Worm (Caenorhabditis elegans) whole organism, L2 larva: ENCODE data around the gene nas-38.

Source experiments
- C34F6.9 ChIP-seq: fragments of 150-350 bp; optimal IDR thresholded peaks from 2 replicates; lab custom pipeline; 2014; ENCODE audit warnings: missing biosample characterization, missing genetic modification characterization
- F13H6.1 ChIP-seq: sonication (generic microtip); optimal IDR thresholded peaks from 2 replicates; lab custom pipeline; 2016; ENCODE audit warnings: missing genetic modification characterization, missing compliant biosample characterization
- R02D3.7 ChIP-seq: fragments of 150-350 bp; optimal IDR thresholded peaks from 2 replicates; lab custom pipeline; 2014; ENCODE audit warnings: missing biosample characterization, missing genetic modification characterization
- Y55F3AM.14 ChIP-seq: fragments of 200-800 bp; sonication (Bioruptor generic); optimal IDR thresholded peaks from 2 replicates; lab custom pipeline; 2018; ENCODE audit warnings: mild to moderate bottlenecking, missing genetic modification characterization, missing compliant biosample characterization
- ZK546.5 ChIP-seq: sonication (generic microtip); optimal IDR thresholded peaks from 2 replicates; lab custom pipeline; 2017; ENCODE audit warnings: missing biosample characterization, missing genetic modification characterization
- alr-1 ChIP-seq: fragments of 150-350 bp; optimal IDR thresholded peaks from 2 replicates; lab custom pipeline; 2014; ENCODE audit warnings: missing biosample characterization, missing genetic modification characterization
- aly-2 ChIP-seq: fragments of 150-350 bp; optimal IDR thresholded peaks from 2 replicates; lab custom pipeline; 2014; ENCODE audit warnings: missing biosample characterization, missing genetic modification characterization
- ama-1 ChIP-seq: fragments of 150-350 bp; optimal IDR thresholded peaks from 2 replicates; lab custom pipeline; 2018; ENCODE audit warnings: inconsistent platforms
- blmp-1 ChIP-seq: sonication (generic microtip); optimal IDR thresholded peaks from 2 replicates; lab custom pipeline; 2017; ENCODE audit warnings: missing genetic modification characterization, mild to moderate bottlenecking, missing compliant biosample characterization, antibody characterized with exemption, moderate library complexity; ENCODE audit not compliant: insufficient read depth
- ceh-16 ChIP-seq: fragments of 150-350 bp; optimal IDR thresholded peaks from 2 replicates; lab custom pipeline; 2014; ENCODE audit warnings: missing biosample characterization, missing genetic modification characterization
- ceh-82 ChIP-seq: fragments of 150-350 bp; optimal IDR thresholded peaks from 2 replicates; lab custom pipeline; 2014; ENCODE audit warnings: missing biosample characterization, missing genetic modification characterization
- dmd-4 ChIP-seq: sonication (generic microtip); optimal IDR thresholded peaks from 2 replicates; lab custom pipeline; 2017; ENCODE audit warnings: missing biosample characterization, missing genetic modification characterization
- egl-27 ChIP-seq: sonication (generic microtip); optimal IDR thresholded peaks from 3 replicates; lab custom pipeline; 2017; ENCODE audit warnings: missing biosample characterization, missing genetic modification reagents, missing genetic modification characterization
- elt-1 ChIP-seq: fragments of 150-350 bp; optimal IDR thresholded peaks from 2 replicates; lab custom pipeline; 2014; ENCODE audit warnings: missing biosample characterization, missing genetic modification characterization
- elt-3 ChIP-seq: sonication (generic microtip); optimal IDR thresholded peaks from 2 replicates; lab custom pipeline; 2017; ENCODE audit warnings: missing biosample characterization, missing genetic modification characterization
- fos-1 ChIP-seq: fragments of 150-350 bp; optimal IDR thresholded peaks from 2 replicates; lab custom pipeline; 2014; ENCODE audit warnings: missing biosample characterization, missing genetic modification characterization
- gmeb-1 ChIP-seq: fragments of 150-350 bp; optimal IDR thresholded peaks from 2 replicates; lab custom pipeline; 2014; ENCODE audit warnings: missing biosample characterization, missing genetic modification characterization
- lin-11 ChIP-seq: fragments of 150-350 bp; sonication (generic microtip); optimal IDR thresholded peaks from 2 replicates; lab custom pipeline; 2014; ENCODE audit warnings: missing biosample characterization, missing genetic modification characterization, inconsistent platforms, mixed read lengths
- lin-13 ChIP-seq: fragments of 150-350 bp; optimal IDR thresholded peaks from 2 replicates; lab custom pipeline; 2014; ENCODE audit warnings: missing biosample characterization, missing genetic modification reagents, missing genetic modification characterization
- lin-39 ChIP-seq: fragments of 150-350 bp; optimal IDR thresholded peaks from 2 replicates; lab custom pipeline; 2014; ENCODE audit warnings: missing biosample characterization, missing genetic modification reagents, missing genetic modification characterization
- lsy-2 ChIP-seq, 2 experiments: fragments of 150-350 bp in 1 of 2; sonication (generic microtip) in 1 of 2; optimal IDR thresholded peaks; 2 replicates each; lab custom pipeline; 2014 to 2017; ENCODE audit warnings: missing biosample characterization in 2 of 2, missing genetic modification characterization in 2 of 2
- mab-5 ChIP-seq: fragments of 150-350 bp; optimal IDR thresholded peaks from 2 replicates; lab custom pipeline; 2014; ENCODE audit warnings: missing biosample characterization, missing genetic modification characterization
- mdl-1 ChIP-seq, 2 experiments: fragments of 150-350 bp in 1 of 2; sonication (generic microtip) in 1 of 2; optimal IDR thresholded peaks; 2 replicates each; lab custom pipeline; 2017; ENCODE audit warnings: missing biosample characterization in 2 of 2, missing genetic modification characterization in 2 of 2
- nhr-11 ChIP-seq: fragments of 150-350 bp; optimal IDR thresholded peaks from 2 replicates; lab custom pipeline; 2014; ENCODE audit warnings: missing biosample characterization, missing genetic modification characterization
- nhr-12 ChIP-seq: fragments of 150-350 bp; optimal IDR thresholded peaks from 2 replicates; lab custom pipeline; 2014; ENCODE audit warnings: missing biosample characterization, missing genetic modification characterization
- nhr-129 ChIP-seq: fragments of 150-350 bp; optimal IDR thresholded peaks from 2 replicates; lab custom pipeline; 2014; ENCODE audit warnings: missing biosample characterization, missing genetic modification characterization
- nhr-21 ChIP-seq: fragments of 150-350 bp; optimal IDR thresholded peaks from 2 replicates; lab custom pipeline; 2014; ENCODE audit warnings: missing biosample characterization, missing genetic modification characterization
- nhr-23 ChIP-seq: fragments of 150-350 bp; optimal IDR thresholded peaks from 2 replicates; lab custom pipeline; 2014; ENCODE audit warnings: missing biosample characterization, missing genetic modification reagents, missing genetic modification characterization
- nhr-237 ChIP-seq: fragments of 150-350 bp; optimal IDR thresholded peaks from 2 replicates; lab custom pipeline; 2014; ENCODE audit warnings: missing biosample characterization, missing genetic modification characterization
- nhr-25 ChIP-seq: fragments of 150-350 bp; sonication (generic microtip); optimal IDR thresholded peaks from 3 replicates; lab custom pipeline; 2014; ENCODE audit warnings: missing biosample characterization, missing genetic modification characterization
- nhr-6 ChIP-seq: fragments of 150-350 bp; optimal IDR thresholded peaks from 2 replicates; lab custom pipeline; 2014; ENCODE audit warnings: missing biosample characterization, missing genetic modification characterization
- nhr-77 ChIP-seq: fragments of 150-350 bp; optimal IDR thresholded peaks from 2 replicates; lab custom pipeline; 2014; ENCODE audit warnings: missing biosample characterization, missing genetic modification characterization
- sem-4 ChIP-seq: fragments of 150-350 bp; optimal IDR thresholded peaks from 2 replicates; lab custom pipeline; 2014; ENCODE audit warnings: missing biosample characterization, missing genetic modification reagents, missing genetic modification characterization
- skn-1 ChIP-seq: sonication (generic microtip); optimal IDR thresholded peaks from 2 replicates; lab custom pipeline; 2017; ENCODE audit warnings: missing biosample characterization, missing genetic modification characterization
- sma-3 ChIP-seq: sonication (generic microtip); optimal IDR thresholded peaks from 2 replicates; lab custom pipeline; 2016; ENCODE audit warnings: missing genetic modification reagents, missing genetic modification characterization, missing compliant biosample characterization
- sma-9 ChIP-seq, 2 experiments: fragments of 150-350 bp in 1 of 2; sonication (generic microtip) in 1 of 2; optimal IDR thresholded peaks; 2 replicates each; lab custom pipeline; 2014 to 2016; ENCODE audit warnings: missing genetic modification characterization in 2 of 2, mild to moderate bottlenecking in 1 of 2, missing biosample characterization in 1 of 2, missing compliant biosample characterization in 1 of 2, missing genetic modification reagents in 1 of 2, moderate library complexity in 1 of 2
- snpc-4 ChIP-seq: fragments of 150-350 bp; optimal IDR thresholded peaks from 2 replicates; lab custom pipeline; 2014; ENCODE audit warnings: missing biosample characterization, missing genetic modification characterization
- unc-39 ChIP-seq: fragments of 150-350 bp; optimal IDR thresholded peaks from 2 replicates; lab custom pipeline; 2014; ENCODE audit warnings: missing biosample characterization, missing genetic modification characterization
- unc-62 ChIP-seq: fragments of 150-350 bp; optimal IDR thresholded peaks from 2 replicates; lab custom pipeline; 2014; ENCODE audit warnings: missing biosample characterization, missing genetic modification reagents, missing genetic modification characterization
- ztf-1 ChIP-seq: fragments of 200-800 bp; sonication (Bioruptor generic); conservative IDR thresholded peaks from 2 replicates; pipeline ENCODE4 v1.3.6; 2022; ENCODE audit warnings: missing genetic modification characterization, missing compliant biosample characterization
- ztf-11 ChIP-seq: sonication (generic microtip); optimal IDR thresholded peaks from 2 replicates; lab custom pipeline; 2017; ENCODE audit warnings: missing biosample characterization, missing genetic modification characterization
- ztf-4 ChIP-seq: fragments of 150-350 bp; optimal IDR thresholded peaks from 2 replicates; lab custom pipeline; 2014; ENCODE audit warnings: missing biosample characterization, missing genetic modification characterization

nas-38 gene

ce11 chrX:555043-555791, 2.7 kb upstream of the nas-38 start:
- TF ChIP-seq fos-1 (peak; percentile 64), nhr-21 (tag; lab: Kevin White, UChicago) (no peak)

- TF ChIP-seq ceh-16 (tag; lab: Kevin White, UChicago), result no peak
- TF ChIP-seq unc-39 (tag; lab: Kevin White, UChicago), result no peak
- TF ChIP-seq blmp-1 (tag; lab: Kevin White, UChicago), result no peak
- TF ChIP-seq elt-3, result no peak
Measured at ce11 chrX:557195-557594, 762 bp upstream of the nas-38 start, which contains the start of gene hlh-19. hlh-19 (minus strand) TSS chrX:557295.

- TF ChIP-seq unc-39 (tag; lab: Kevin White, UChicago), result no peak
- no peak for TF ChIP-seq lsy-2 (tag; optimal IDR thresholded peaks at IDR 0.05; lab: Kevin White, UChicago)
- no peak for TF ChIP-seq nhr-237 (tag; lab: Kevin White, UChicago)
- TF ChIP-seq snpc-4 (tag; lab: Kevin White, UChicago), result no peak
- no peak for TF ChIP-seq ztf-4 (tag; lab: Kevin White, UChicago)
- no peak for TF ChIP-seq lin-13 (GFP tag; lab: Kevin White, UChicago)
- no peak for TF ChIP-seq dmd-4 (tag; lab: Kevin White, UChicago)
- TF ChIP-seq, all 48 proteins: peak for 0
Measured at ce11 chrX:571367-571766, 13.4 kb downstream of the nas-38 start.

- TF ChIP-seq ZK546.5 (tag; lab: Kevin White, UChicago), result no peak
- no peak for TF ChIP-seq unc-39 (tag; lab: Kevin White, UChicago)
- no peak for TF ChIP-seq ceh-16 (tag; lab: Kevin White, UChicago)
- no peak for TF ChIP-seq egl-27 (tag; lab: Kevin White, UChicago)
- no peak for TF ChIP-seq elt-1 (tag; lab: Kevin White, UChicago)
- no peak for TF ChIP-seq nhr-237 (tag; lab: Kevin White, UChicago)
- no peak for TF ChIP-seq ztf-1 (GFP tag; lab: Robert Waterston, UW)
- no peak for TF ChIP-seq nhr-23 (tag; lab: Kevin White, UChicago)
Measured at ce11 chrX:572601-573000, 14.6 kb downstream of the nas-38 start, which contains the start of gene mrp-2. mrp-2 (minus strand) TSS chrX:572701.

ce11 chrX:573270-573669, 15.3 kb downstream of the nas-38 start:
- TF ChIP-seq ztf-4 (tag; lab: Kevin White, UChicago) (peak; percentile 4), nhr-11 (no peak), ZK546.5 (tag; lab: Kevin White, UChicago) (no peak), aly-2 (tag; lab: Kevin White, UChicago) (no peak), sem-4 (peak; percentile 2), sma-3 (GFP tag; lab: Kevin White, UChicago) (no peak), nhr-25 (tag; lab: Kevin White, UChicago) (peak; percentile 15), skn-1 (tag; lab: Kevin White, UChicago) (no peak), C34F6.9 (peak; percentile 84), elt-3 (no peak), sma-9 (GFP tag; optimal IDR thresholded peaks at IDR 0.05; lab: Kevin White, UChicago) (peak; percentile 74), sma-9 (tag; optimal IDR thresholded peaks at IDR 0.05; lab: Kevin White, UChicago) (no peak), ceh-82 (tag; lab: Kevin White, UChicago) (no peak), unc-39 (tag; lab: Kevin White, UChicago) (no peak), nhr-12 (tag; lab: Kevin White, UChicago) (no peak), ama-1 (lab: Kevin White, UChicago) (no peak), unc-62 (GFP tag; lab: Kevin White, UChicago) (no peak), ztf-11 (tag; lab: Kevin White, UChicago) (no peak), lin-11 (peak; percentile 54), nhr-129 (tag; lab: Kevin White, UChicago) (peak; percentile 96), lin-39 (tag; lab: Kevin White, UChicago) (no peak), blmp-1 (tag; lab: Kevin White, UChicago) (no peak), lin-13 (GFP tag; lab: Kevin White, UChicago) (peak; percentile 15), mdl-1 (tag; optimal IDR thresholded peaks at IDR 0.05; lab: Kevin White, UChicago) (peak in 1 of 2 experiments; percentile 35), nhr-77 (tag; lab: Kevin White, UChicago) (no peak), alr-1 (no peak), dmd-4 (tag; lab: Kevin White, UChicago) (no peak), mab-5 (tag; lab: Kevin White, UChicago) (no peak), nhr-21 (tag; lab: Kevin White, UChicago) (no peak), gmeb-1 (no peak), nhr-23 (tag; lab: Kevin White, UChicago) (no peak), elt-1 (tag; lab: Kevin White, UChicago) (no peak), Y55F3AM.14 (no peak), R02D3.7 (tag; lab: Kevin White, UChicago) (no peak), nhr-6 (no peak), F13H6.1 (tag; lab: Kevin White, UChicago) (peak; percentile 46), ztf-1 (GFP tag; lab: Robert Waterston, UW) (no peak)
